Worm (Caenorhabditis elegans) whole organism, L4 larva: ENCODE data around the gene C04G6.11.

Experiments
- F10B5.3 ChIP-seq: sonication (generic microtip); optimal IDR thresholded peaks from 2 replicates; lab custom pipeline; 2016; ENCODE audit warnings: mild to moderate bottlenecking, missing genetic modification characterization, missing compliant biosample characterization
- F37D6.2 ChIP-seq: sonication (generic microtip); optimal IDR thresholded peaks from 2 replicates; lab custom pipeline; 2016; ENCODE audit warnings: mild to moderate bottlenecking, missing genetic modification characterization, missing compliant biosample characterization
- F49E8.2 ChIP-seq: sonication (generic microtip); optimal IDR thresholded peaks from 2 replicates; lab custom pipeline; 2016; ENCODE audit warnings: missing compliant biosample characterization, mild to moderate bottlenecking, missing genetic modification characterization, borderline replicate concordance
- T20F7.1 ChIP-seq: fragments of 200-800 bp; sonication (Bioruptor generic); optimal IDR thresholded peaks from 2 replicates; lab custom pipeline; 2018; ENCODE audit warnings: mild to moderate bottlenecking, missing genetic modification characterization, missing compliant biosample characterization
- T26A8.4 ChIP-seq: fragments of 200-800 bp; sonication (Bioruptor generic); IDR thresholded peaks from 2 replicates; pipeline ENCODE4 v1.3.6; 2022; ENCODE audit warnings: missing genetic modification characterization, missing compliant biosample characterization
- Y48G9A.11 ChIP-seq: fragments of 200-800 bp; sonication (Bioruptor generic); IDR thresholded peaks from 2 replicates; pipeline ENCODE4 v1.3.6; 2022; ENCODE audit warnings: missing genetic modification reagents, missing genetic modification characterization, missing compliant biosample characterization
- Y75B8A.6 ChIP-seq: fragments of 200-800 bp; sonication (Bioruptor generic); IDR thresholded peaks from 2 replicates; pipeline ENCODE4 v1.3.6; 2022; ENCODE audit warnings: missing genetic modification reagents, missing genetic modification characterization, missing compliant biosample characterization
- ZK337.2 ChIP-seq: fragments of 200-800 bp; sonication (Bioruptor generic); IDR thresholded peaks from 2 replicates; pipeline ENCODE4 v1.3.6; 2022; ENCODE audit warnings: missing genetic modification reagents, missing genetic modification characterization, missing compliant biosample characterization
- aly-2 ChIP-seq: sonication (generic microtip); optimal IDR thresholded peaks from 2 replicates; lab custom pipeline; 2018; ENCODE audit warnings: missing biosample characterization, missing genetic modification characterization
- attf-4 ChIP-seq: sonication (generic microtip); optimal IDR thresholded peaks from 3 replicates; lab custom pipeline; 2017; ENCODE audit warnings: missing biosample characterization, missing genetic modification characterization
- ceh-20 ChIP-seq: fragments of 200-800 bp; sonication (Bioruptor generic); IDR thresholded peaks from 2 replicates; pipeline ENCODE4 v1.3.6; 2022; ENCODE audit warnings: missing genetic modification reagents, missing genetic modification characterization, missing compliant biosample characterization
- ceh-62 ChIP-seq: sonication (generic microtip); optimal IDR thresholded peaks from 2 replicates; lab custom pipeline; 2017; ENCODE audit warnings: missing biosample characterization, missing genetic modification characterization
- daf-16 ChIP-seq, 3 experiments: sonication (generic microtip); optimal IDR thresholded peaks; 2 replicates each; lab custom pipeline; 2016 to 2017; ENCODE audit warnings: missing genetic modification characterization in 3 of 3, missing genetic modification reagents in 3 of 3, mild to moderate bottlenecking in 2 of 3, missing compliant biosample characterization in 2 of 3, missing biosample characterization in 1 of 3, moderate library complexity in 1 of 3
- daf-8 ChIP-seq: fragments of 200-800 bp; sonication (Bioruptor generic); IDR thresholded peaks from 2 replicates; pipeline ENCODE4 v1.3.6; 2022; ENCODE audit warnings: missing genetic modification characterization, missing compliant biosample characterization
- dmd-6 ChIP-seq: fragments of 200-800 bp; sonication (Bioruptor generic); IDR thresholded peaks from 2 replicates; pipeline ENCODE4 v1.3.6; 2022; ENCODE audit warnings: missing genetic modification reagents, missing genetic modification characterization, missing compliant biosample characterization
- dve-1 ChIP-seq: sonication (generic microtip); optimal IDR thresholded peaks from 2 replicates; lab custom pipeline; 2017; ENCODE audit warnings: antibody characterized with exemption, mild to moderate bottlenecking, missing genetic modification characterization, missing compliant biosample characterization; ENCODE audit not compliant: insufficient read depth
- egl-43 ChIP-seq: fragments of 200-800 bp; sonication (Bioruptor generic); IDR thresholded peaks from 2 replicates; pipeline ENCODE4 v1.3.6; 2022; ENCODE audit warnings: missing genetic modification reagents, missing genetic modification characterization, missing compliant biosample characterization
- hif-1 ChIP-seq, 2 experiments: sonication (generic microtip); optimal IDR thresholded peaks; 2 replicates each; lab custom pipeline; 2016 to 2017; ENCODE audit warnings: missing compliant biosample characterization in 2 of 2, missing genetic modification characterization in 2 of 2, missing genetic modification reagents in 2 of 2, missing genotype in 2 of 2, mild to moderate bottlenecking in 1 of 2
- hlh-11 ChIP-seq: fragments of 200-800 bp; sonication (Bioruptor generic); optimal IDR thresholded peaks from 2 replicates; lab custom pipeline; 2018; ENCODE audit warnings: mild to moderate bottlenecking, missing genetic modification characterization, missing compliant biosample characterization
- hmg-1.1 ChIP-seq: fragments of 200-800 bp; sonication (Bioruptor generic); IDR thresholded peaks from 2 replicates; pipeline ENCODE4 v1.3.6; 2022; ENCODE audit warnings: missing genetic modification reagents, missing genetic modification characterization, missing compliant biosample characterization
- jun-1 ChIP-seq: fragments of 150-350 bp; optimal IDR thresholded peaks from 2 replicates; lab custom pipeline; 2014; ENCODE audit warnings: missing biosample characterization, missing genetic modification reagents, missing genetic modification characterization
- lin-1 ChIP-seq: fragments of 200-800 bp; sonication (Bioruptor generic); IDR thresholded peaks from 2 replicates; pipeline ENCODE4 v1.3.6; 2022; ENCODE audit warnings: missing genetic modification reagents, missing genetic modification characterization, missing compliant biosample characterization
- madf-5 ChIP-seq, 2 experiments: fragments of 200-800 bp; sonication (Bioruptor generic); IDR thresholded peaks; 2 replicates each; pipeline ENCODE4 v1.3.6; 2022; ENCODE audit warnings: missing compliant biosample characterization in 2 of 2, missing genetic modification characterization in 2 of 2
- mdl-1 ChIP-seq, 2 experiments: fragments of 150-350 bp in 1 of 2; sonication (generic microtip) in 1 of 2; optimal IDR thresholded peaks; 2 replicates each; lab custom pipeline; 2014 to 2017; ENCODE audit warnings: missing biosample characterization in 2 of 2, missing genetic modification characterization in 2 of 2
- mdt-29 ChIP-seq: fragments of 200-800 bp; sonication (Bioruptor generic); IDR thresholded peaks from 2 replicates; pipeline ENCODE4 v1.3.6; 2022; ENCODE audit warnings: missing genetic modification reagents, missing genetic modification characterization, missing compliant biosample characterization
- nhr-102 ChIP-seq: sonication (generic microtip); optimal IDR thresholded peaks from 2 replicates; lab custom pipeline; 2016; ENCODE audit warnings: mild to moderate bottlenecking, missing genetic modification characterization, moderate library complexity, missing compliant biosample characterization
- nhr-111 ChIP-seq: fragments of 200-800 bp; sonication (Bioruptor generic); optimal IDR thresholded peaks from 2 replicates; lab custom pipeline; 2018; ENCODE audit warnings: mild to moderate bottlenecking, missing genetic modification characterization, missing compliant biosample characterization
- nhr-237 ChIP-seq: sonication (generic microtip); optimal IDR thresholded peaks from 2 replicates; lab custom pipeline; 2017; ENCODE audit warnings: missing biosample characterization, missing genetic modification characterization
- nhr-28 ChIP-seq: fragments of 150-350 bp; optimal IDR thresholded peaks from 2 replicates; lab custom pipeline; 2014; ENCODE audit warnings: missing biosample characterization, missing genetic modification characterization
- nhr-41 ChIP-seq: fragments of 200-800 bp; sonication (Bioruptor generic); IDR thresholded peaks from 2 replicates; pipeline ENCODE4 v1.3.6; 2022; ENCODE audit warnings: missing genetic modification reagents, missing genetic modification characterization, missing compliant biosample characterization
- nhr-48 ChIP-seq: sonication (generic microtip); optimal IDR thresholded peaks from 2 replicates; lab custom pipeline; 2016; ENCODE audit warnings: mild to moderate bottlenecking, missing genetic modification characterization, missing compliant biosample characterization
- nhr-6 ChIP-seq: fragments of 150-350 bp; optimal IDR thresholded peaks from 2 replicates; lab custom pipeline; 2014; ENCODE audit warnings: missing biosample characterization, missing genetic modification characterization
- nhr-77 ChIP-seq: fragments of 150-350 bp; optimal IDR thresholded peaks from 2 replicates; lab custom pipeline; 2014; ENCODE audit warnings: missing biosample characterization, missing genetic modification characterization
- pha-4 ChIP-seq, 2 experiments: fragments of 150-350 bp in 1 of 2; fragments of 200-800 bp in 1 of 2; sonication (Bioruptor generic) in 1 of 2; IDR thresholded peaks in 1 of 2; optimal IDR thresholded peaks in 1 of 2; 2 replicates each; pipeline versions ENCODE4 v1.3.6 to Lab custom; 2014 to 2022; ENCODE audit warnings: missing genetic modification characterization in 2 of 2, missing genetic modification reagents in 2 of 2, missing biosample characterization in 1 of 2, missing compliant biosample characterization in 1 of 2
- pqm-1 ChIP-seq: sonication (generic microtip); optimal IDR thresholded peaks from 2 replicates; lab custom pipeline; 2017; ENCODE audit warnings: missing biosample characterization, missing genetic modification characterization
- rbr-2 ChIP-seq: sonication (generic microtip); optimal IDR thresholded peaks from 2 replicates; lab custom pipeline; 2016; ENCODE audit warnings: missing genotype, missing genetic modification characterization, missing compliant biosample characterization
- set-16 ChIP-seq: fragments of 200-800 bp; sonication (Bioruptor generic); IDR thresholded peaks from 2 replicates; pipeline ENCODE4 v1.3.6; 2022; ENCODE audit warnings: missing genetic modification reagents, missing genetic modification characterization, missing compliant biosample characterization
- skn-1 ChIP-seq: fragments of 150-350 bp; optimal IDR thresholded peaks from 2 replicates; lab custom pipeline; 2014; ENCODE audit warnings: missing biosample characterization, missing genetic modification characterization
- snpc-1.2 ChIP-seq: fragments of 200-800 bp; sonication (Bioruptor generic); IDR thresholded peaks from 2 replicates; pipeline ENCODE4 v1.3.6; 2022; ENCODE audit warnings: missing genetic modification reagents, missing genetic modification characterization, missing compliant biosample characterization
- snpc-4 ChIP-seq: fragments of 150-350 bp; optimal IDR thresholded peaks from 2 replicates; lab custom pipeline; 2014; ENCODE audit warnings: missing biosample characterization, missing genetic modification characterization
- spr-1 ChIP-seq: sonication (generic microtip); optimal IDR thresholded peaks from 2 replicates; lab custom pipeline; 2016; ENCODE audit warnings: mild to moderate bottlenecking, missing genetic modification characterization, missing compliant biosample characterization
- tra-1 ChIP-seq: fragments of 200-800 bp; sonication (Bioruptor generic); IDR thresholded peaks from 2 replicates; pipeline ENCODE4 v1.3.6; 2022; ENCODE audit warnings: missing genetic modification reagents, missing genetic modification characterization, missing compliant biosample characterization
- vab-7 ChIP-seq: fragments of 200-800 bp; sonication (Bioruptor generic); IDR thresholded peaks from 2 replicates; pipeline ENCODE4 v1.3.6; 2022; ENCODE audit warnings: missing genetic modification reagents, missing genetic modification characterization, missing compliant biosample characterization
- zag-1 ChIP-seq: fragments of 150-350 bp; optimal IDR thresholded peaks from 2 replicates; lab custom pipeline; 2014; ENCODE audit warnings: missing biosample characterization, missing genetic modification characterization
- zfp-3 ChIP-seq: fragments of 200-800 bp; sonication (Bioruptor generic); conservative IDR thresholded peaks from 2 replicates; pipeline ENCODE4 v1.3.6; 2022; ENCODE audit warnings: missing genetic modification reagents, missing genetic modification characterization, missing compliant biosample characterization
- zip-2 ChIP-seq: fragments of 150-350 bp; optimal IDR thresholded peaks from 2 replicates; lab custom pipeline; 2014; ENCODE audit warnings: missing biosample characterization, missing genetic modification characterization

The C04G6.11 gene

DNA sequence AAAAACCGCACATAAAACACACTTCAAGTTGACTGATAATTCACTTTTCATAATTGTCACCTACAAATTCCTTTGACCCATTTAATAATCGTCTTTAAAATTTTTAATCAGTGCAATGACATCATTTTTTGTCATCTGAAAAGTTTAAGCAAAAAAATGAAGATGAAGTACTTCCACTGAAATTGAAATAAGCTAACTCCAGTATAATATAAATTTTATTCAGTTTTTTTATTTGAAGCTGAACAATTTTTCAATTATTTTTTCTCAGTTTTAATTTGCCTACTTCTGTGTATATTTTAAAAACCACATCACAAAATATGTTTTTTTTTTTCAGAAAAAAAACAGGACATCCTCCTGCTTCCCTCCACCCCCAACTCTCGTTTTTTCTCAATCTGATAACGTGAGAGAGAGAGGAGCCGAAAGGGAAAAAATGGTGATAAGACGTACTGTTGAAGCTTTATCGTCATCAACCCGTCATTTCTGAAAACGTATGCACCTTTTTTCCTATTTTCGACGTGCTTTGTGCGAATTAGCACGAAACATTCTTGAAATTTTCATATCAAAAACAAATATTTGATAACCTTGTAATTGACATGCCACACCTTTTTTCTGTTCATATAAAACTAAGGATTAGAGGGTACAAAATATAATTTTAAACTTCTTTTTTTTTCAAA is at the start of gene C04G6.11, which contains the start of gene mpk-2:
Gene C04G6.11 (minus strand): TSS at position 51 of the 674 bp plus-strand sequence.
Gene mpk-2 (plus strand): TSS at position 335 of the 674 bp plus-strand sequence.
- TF ChIP-seq nhr-41 (GFP tag; lab: Robert Waterston, UW): no peak
- peak; percentile 97 for TF ChIP-seq dmd-6 (GFP tag; lab: Robert Waterston, UW)
- TF ChIP-seq nhr-111 (GFP tag; lab: Kevin White, UChicago): no peak
- no peak for TF ChIP-seq pha-4 (GFP tag; IDR thresholded peaks at IDR 0.05; lab: Robert Waterston, UW)
- no peak for TF ChIP-seq pha-4 (tag; optimal IDR thresholded peaks at IDR 0.05; lab: Kevin White, UChicago)
- TF ChIP-seq ZK337.2 (GFP tag; lab: Robert Waterston, UW): no peak
- no peak for TF ChIP-seq F10B5.3 (tag; lab: Kevin White, UChicago)
- peak; percentile 85 for TF ChIP-seq nhr-48
- no peak for TF ChIP-seq F37D6.2
- TF ChIP-seq mdl-1 (tag; optimal IDR thresholded peaks at IDR 0.05; lab: Kevin White, UChicago): peak in 1 of 2 experiments; percentile 9
- TF ChIP-seq daf-8 (GFP tag; lab: Robert Waterston, UW): no peak
- peak; percentile 51 for TF ChIP-seq nhr-102 (tag; lab: Kevin White, UChicago)
- no peak for TF ChIP-seq F49E8.2 (tag; lab: Kevin White, UChicago)
- TF ChIP-seq hmg-1.1 (GFP tag; lab: Robert Waterston, UW): no peak
- TF ChIP-seq rbr-2 (tag; lab: Kevin White, UChicago): no peak
- TF ChIP-seq set-16: no peak
- no peak for TF ChIP-seq zip-2 (tag; lab: Kevin White, UChicago)
- TF ChIP-seq hlh-11 (tag; lab: Kevin White, UChicago): peak; percentile 82
- peak; percentile 45 for TF ChIP-seq T20F7.1 (GFP tag; lab: Kevin White, UChicago)
- TF ChIP-seq zag-1: no peak
- no peak for TF ChIP-seq nhr-6 (tag; lab: Kevin White, UChicago)
- TF ChIP-seq Y48G9A.11 (GFP tag; lab: Robert Waterston, UW): no peak
- peak; percentile 69 for TF ChIP-seq pqm-1 (tag; lab: Kevin White, UChicago)
- peak; percentile 64 for TF ChIP-seq dve-1 (tag; lab: Kevin White, UChicago)
- peak; percentile 77 for TF ChIP-seq nhr-28 (tag; lab: Kevin White, UChicago)
- peak in 1 of 2 experiments; percentile 69 for TF ChIP-seq daf-16 (GFP tag; optimal IDR thresholded peaks at IDR 0.05; lab: Kevin White, UChicago)
- TF ChIP-seq daf-16 (tag; optimal IDR thresholded peaks at IDR 0.05; lab: Kevin White, UChicago): peak; percentile 66
- TF ChIP-seq attf-4 (tag; lab: Kevin White, UChicago): no peak
- TF ChIP-seq nhr-237 (tag; lab: Kevin White, UChicago): no peak
- peak; percentile 59; the same call in 1 of the 2 replicates for TF ChIP-seq lin-1
- TF ChIP-seq snpc-1.2 (GFP tag; lab: Robert Waterston, UW): no peak
- peak; percentile 44 for TF ChIP-seq nhr-77 (tag; lab: Kevin White, UChicago)
- no peak for TF ChIP-seq mdt-29 (GFP tag; lab: Robert Waterston, UW)
- TF ChIP-seq skn-1 (tag; lab: Kevin White, UChicago): no peak
- no peak for TF ChIP-seq aly-2 (tag; lab: Kevin White, UChicago)
- TF ChIP-seq madf-5 (GFP tag; IDR thresholded peaks at IDR 0.05; lab: Robert Waterston, UW): no peak
- TF ChIP-seq egl-43 (GFP tag; lab: Robert Waterston, UW): no peak
- no peak for TF ChIP-seq snpc-4 (tag; lab: Kevin White, UChicago)
- peak in 1 of 2 experiments; percentile 20 for TF ChIP-seq hif-1 (tag; optimal IDR thresholded peaks at IDR 0.05; lab: Kevin White, UChicago)
- TF ChIP-seq zfp-3: no peak
- TF ChIP-seq Y75B8A.6 (GFP tag; lab: Robert Waterston, UW): no peak
- no peak for TF ChIP-seq vab-7 (GFP tag; lab: Robert Waterston, UW)
- TF ChIP-seq ceh-20 (GFP tag; lab: Robert Waterston, UW): no peak
- no peak for TF ChIP-seq spr-1 (tag; lab: Kevin White, UChicago)
- TF ChIP-seq jun-1 (tag; lab: Kevin White, UChicago): no peak
- no peak; the same call in 1 of the 2 replicates for TF ChIP-seq tra-1 (GFP tag; lab: Robert Waterston, UW)
- TF ChIP-seq T26A8.4 (GFP tag; lab: Robert Waterston, UW): no peak
- TF ChIP-seq ceh-62: no peak
